Worm (Caenorhabditis elegans): ENCODE measurements around the gene gskl-1.

- TF ChIP-seq T22C8.4 (GFP tag; IDR thresholded peaks at IDR 0.05) (no peak), flt-1 (GFP tag; IDR thresholded peaks at IDR 0.05) (no peak), ztf-23 (GFP tag; IDR thresholded peaks at IDR 0.05) (no peak), med-1 (GFP tag; optimal IDR thresholded peaks at IDR 0.05; ENCODE audit: insufficient read depth) (no peak), ztf-29 (GFP tag; IDR thresholded peaks at IDR 0.05) (no peak), cog-1 (tag; optimal IDR thresholded peaks at IDR 0.05) (no peak), ref-1 (GFP tag; conservative IDR thresholded peaks at IDR 0.05) (no peak), klf-2 (GFP tag; conservative IDR thresholded peaks at IDR 0.05) (no peak), tab-1 (GFP tag; IDR thresholded peaks at IDR 0.05) (no peak)
Observed at ce11 chrII:10993607-10994229, 46.4 kb downstream of the gskl-1 start.

Data from whole organism, midembryonic.